Fruit fly (Drosophila melanogaster) whole organism, embryonic: Measurements from ENCODE around the gene CG3505.

Source experiments
- CG10366 ChIP-seq: fragments of 200-800 bp; sonication (Bioruptor generic); IDR thresholded peaks from 2 replicates; pipeline ENCODE4 v1.3.6; 2022; ENCODE audit warnings: missing biosample characterization, missing genetic modification characterization
- CG10431 ChIP-seq: fragments of 200-800 bp; sonication (Bioruptor generic); optimal IDR thresholded peaks from 3 replicates; lab custom pipeline; 2018; ENCODE audit warnings: missing biosample characterization, mild to moderate bottlenecking, missing genetic modification characterization
- CG10565 ChIP-seq: fragments of 200-800 bp; sonication (Bioruptor generic); optimal IDR thresholded peaks from 3 replicates; lab custom pipeline; 2016; ENCODE audit warnings: missing biosample characterization, mild to moderate bottlenecking, missing genetic modification characterization
- CG13123 ChIP-seq: fragments of 200-800 bp; sonication (Bioruptor generic); optimal IDR thresholded peaks from 2 replicates; lab custom pipeline; 2016; ENCODE audit warnings: missing biosample characterization, missing genetic modification characterization
- CG13296 ChIP-seq: fragments of 200-800 bp; sonication (Bioruptor generic); optimal IDR thresholded peaks from 3 replicates; lab custom pipeline; 2018; ENCODE audit warnings: missing biosample characterization, mild to moderate bottlenecking, missing genetic modification characterization
- CG13894 ChIP-seq: fragments of 200-800 bp; sonication (Bioruptor generic); optimal IDR thresholded peaks from 3 replicates; lab custom pipeline; 2018; ENCODE audit warnings: missing biosample characterization, mild to moderate bottlenecking, missing genetic modification characterization, moderate library complexity
- CG14014 ChIP-seq: fragments of 200-800 bp; sonication (Bioruptor generic); IDR thresholded peaks from 2 replicates; pipeline ENCODE4 v1.3.6; 2022; ENCODE audit warnings: missing biosample characterization, missing genetic modification characterization
- CG15269 ChIP-seq: fragments of 200-800 bp; sonication (Bioruptor generic); optimal IDR thresholded peaks from 2 replicates; lab custom pipeline; 2018; ENCODE audit warnings: missing biosample characterization, mild to moderate bottlenecking, missing genetic modification characterization, moderate library complexity
- CG1529 ChIP-seq: fragments of 200-800 bp; sonication (Bioruptor generic); optimal IDR thresholded peaks from 3 replicates; lab custom pipeline; 2018; ENCODE audit warnings: missing biosample characterization, missing genetic modification characterization
- CG15479 ChIP-seq: fragments of 200-800 bp; sonication (Bioruptor generic); optimal IDR thresholded peaks from 3 replicates; lab custom pipeline; 2019; ENCODE audit warnings: missing biosample characterization, mild to moderate bottlenecking, missing genetic modification characterization, moderate library complexity
- CG15696 ChIP-seq: fragments of 200-800 bp; sonication (Bioruptor generic); optimal IDR thresholded peaks from 2 replicates; lab custom pipeline; 2019; ENCODE audit warnings: missing biosample characterization, mild to moderate bottlenecking, missing genetic modification characterization, moderate library complexity
- CG17802 ChIP-seq: fragments of 200-800 bp; sonication (Bioruptor generic); optimal IDR thresholded peaks from 2 replicates; lab custom pipeline; 2018; ENCODE audit warnings: missing biosample characterization, mild to moderate bottlenecking, missing genetic modification characterization, moderate library complexity
- CG31365 ChIP-seq: fragments of 200-800 bp; sonication (Bioruptor generic); optimal IDR thresholded peaks from 2 replicates; lab custom pipeline; 2018; ENCODE audit warnings: missing biosample characterization, mild to moderate bottlenecking, missing genetic modification characterization
- CG33557 ChIP-seq: fragments of 200-800 bp; sonication (Bioruptor generic); optimal IDR thresholded peaks from 2 replicates; lab custom pipeline; 2019; ENCODE audit warnings: missing biosample characterization, mild to moderate bottlenecking, missing genetic modification characterization, moderate library complexity
- CG34224 ChIP-seq: fragments of 200-800 bp; sonication (Bioruptor generic); IDR thresholded peaks from 3 replicates; pipeline ENCODE4 v1.3.6; 2022; ENCODE audit warnings: missing biosample characterization, missing genetic modification characterization; ENCODE audit not compliant: partially characterized antibody
- CG34376 ChIP-seq: fragments of 200-800 bp; sonication (Bioruptor generic); optimal IDR thresholded peaks from 2 replicates; lab custom pipeline; 2018; ENCODE audit warnings: missing biosample characterization, mild to moderate bottlenecking, missing genetic modification characterization
- CG4617 ChIP-seq: fragments of 200-800 bp; sonication (Bioruptor generic); optimal IDR thresholded peaks from 3 replicates; lab custom pipeline; 2016; ENCODE audit warnings: missing biosample characterization, missing genetic modification characterization, borderline replicate concordance
- CG5180 ChIP-seq: fragments of 200-800 bp; sonication (Bioruptor generic); optimal IDR thresholded peaks from 3 replicates; lab custom pipeline; 2017; ENCODE audit warnings: missing biosample characterization, missing genetic modification characterization, mild to moderate bottlenecking, moderate library complexity, missing genetic modification reagents
- CG6683 ChIP-seq: fragments of 200-800 bp; sonication (Bioruptor generic); optimal IDR thresholded peaks from 2 replicates; lab custom pipeline; 2017; ENCODE audit warnings: missing biosample characterization, mild to moderate bottlenecking, missing genetic modification characterization, missing genetic modification reagents
- CG6813 ChIP-seq: fragments of 200-800 bp; sonication (Bioruptor generic); optimal IDR thresholded peaks from 2 replicates; lab custom pipeline; 2017; ENCODE audit warnings: missing biosample characterization, missing genetic modification characterization, mild to moderate bottlenecking, moderate library complexity, missing genetic modification reagents
- CG7786 ChIP-seq: fragments of 200-800 bp; sonication (Bioruptor generic); optimal IDR thresholded peaks from 2 replicates; lab custom pipeline; 2016; ENCODE audit warnings: missing biosample characterization, missing genetic modification characterization
- CG7963 ChIP-seq: fragments of 200-800 bp; sonication (Bioruptor generic); IDR thresholded peaks from 3 replicates; pipeline ENCODE4 v1.3.6; 2022; ENCODE audit warnings: missing biosample characterization, missing genetic modification characterization; ENCODE audit not compliant: partially characterized antibody
- CG8388 ChIP-seq: fragments of 200-800 bp; sonication (Bioruptor generic); optimal IDR thresholded peaks from 2 replicates; lab custom pipeline; 2019; ENCODE audit warnings: missing biosample characterization, mild to moderate bottlenecking, missing genetic modification characterization, moderate library complexity
- CG9817 ChIP-seq: fragments of 200-800 bp; sonication (Bioruptor generic); optimal IDR thresholded peaks from 2 replicates; lab custom pipeline; 2018; ENCODE audit warnings: missing biosample characterization, mild to moderate bottlenecking, missing genetic modification characterization, moderate library complexity
- CTCF ChIP-seq: fragments of 200-800 bp; sonication (Bioruptor generic); optimal IDR thresholded peaks from 2 replicates; lab custom pipeline; 2017; ENCODE audit warnings: missing biosample characterization, mild to moderate bottlenecking, missing genetic modification characterization, moderate library complexity
- Dek ChIP-seq: fragments of 200-800 bp; sonication (Bioruptor generic); optimal IDR thresholded peaks from 3 replicates; lab custom pipeline; 2019; ENCODE audit warnings: missing biosample characterization, mild to moderate bottlenecking, missing genetic modification characterization, moderate library complexity
- H2.0 ChIP-seq: fragments of 200-800 bp; sonication (Bioruptor generic); IDR thresholded peaks from 2 replicates; pipeline ENCODE4 v1.3.6; 2022; ENCODE audit warnings: missing biosample characterization, missing genetic modification characterization
- HLHmδ ChIP-seq: fragments of 200-800 bp; sonication (Bioruptor generic); optimal IDR thresholded peaks from 2 replicates; lab custom pipeline; 2018; ENCODE audit warnings: missing biosample characterization, mild to moderate bottlenecking, missing genetic modification characterization, moderate library complexity
- Hr78 ChIP-seq, 2 experiments: fragments of 200-800 bp in 1 of 2; fragments of >200 bp in 1 of 2; sonication (Bioruptor generic) in 1 of 2; optimal IDR thresholded peaks; 2 replicates each; lab custom pipeline; 2017 to 2019; ENCODE audit warnings: missing biosample characterization in 2 of 2, missing genetic modification characterization in 2 of 2, mild to moderate bottlenecking in 1 of 2, moderate library complexity in 1 of 2
- Myb ChIP-seq: fragments of 200-800 bp; sonication (Bioruptor generic); optimal IDR thresholded peaks from 2 replicates; lab custom pipeline; 2016; ENCODE audit warnings: missing biosample characterization, missing genetic modification characterization
- Nf-YA ChIP-seq: fragments of 200-800 bp; sonication (Bioruptor generic); IDR thresholded peaks from 2 replicates; pipeline ENCODE4 v1.3.6; 2022; ENCODE audit warnings: missing biosample characterization, missing genetic modification characterization
- Scr ChIP-seq: fragments of 200-800 bp; sonication (Bioruptor generic); IDR thresholded peaks from 2 replicates; pipeline ENCODE4 v1.3.6; 2022; ENCODE audit warnings: missing biosample characterization, missing genetic modification characterization; ENCODE audit not compliant: partially characterized antibody
- Sin3A ChIP-seq: fragments of >200 bp; optimal IDR thresholded peaks from 2 replicates; lab custom pipeline; 2018
- Stat92E ChIP-seq, 3 experiments: fragments of >200 bp in 2 of 3; fragments of 200-800 bp in 1 of 3; sonication (Bioruptor generic) in 1 of 3; optimal IDR thresholded peaks; 2 replicates each; lab custom pipeline; 2017 to 2019; ENCODE audit warnings: missing biosample characterization in 3 of 3, missing genetic modification characterization in 3 of 3, mild to moderate bottlenecking in 1 of 3, moderate library complexity in 1 of 3
- YL-1 ChIP-seq: fragments of 200-800 bp; sonication (Bioruptor generic); optimal IDR thresholded peaks from 3 replicates; lab custom pipeline; 2017; ENCODE audit warnings: missing biosample characterization, mild to moderate bottlenecking, missing genetic modification characterization
- ac ChIP-seq: fragments of 200-800 bp; sonication (Bioruptor generic); optimal IDR thresholded peaks from 3 replicates; lab custom pipeline; 2017; ENCODE audit warnings: missing biosample characterization, mild to moderate bottlenecking, missing genetic modification characterization
- ash1 ChIP-seq: fragments of 200-800 bp; sonication (Bioruptor generic); optimal IDR thresholded peaks from 2 replicates; lab custom pipeline; 2018; ENCODE audit warnings: missing biosample characterization, mild to moderate bottlenecking, missing genetic modification characterization
- bowl ChIP-seq: fragments of 200-800 bp; sonication (Bioruptor generic); IDR thresholded peaks from 2 replicates; pipeline ENCODE4 v1.3.6; 2022; ENCODE audit warnings: missing biosample characterization, missing genetic modification characterization
- bsh ChIP-seq, 2 experiments: fragments of 200-800 bp; sonication (Bioruptor generic); optimal IDR thresholded peaks; 2 replicates each; lab custom pipeline; 2017 to 2018; ENCODE audit warnings: mild to moderate bottlenecking in 2 of 2, missing biosample characterization in 2 of 2, missing genetic modification characterization in 2 of 2, moderate library complexity in 1 of 2
- eve ChIP-seq, 2 experiments: fragments of >200 bp; optimal IDR thresholded peaks; 2 replicates each; lab custom pipeline; 2017; ENCODE audit warnings: missing biosample characterization in 2 of 2, missing genetic modification characterization in 2 of 2
- fd96Cb ChIP-seq: fragments of 200-800 bp; sonication (Bioruptor generic); optimal IDR thresholded peaks from 2 replicates; lab custom pipeline; 2018; ENCODE audit warnings: missing biosample characterization, mild to moderate bottlenecking, missing genetic modification characterization, moderate library complexity
- gcm ChIP-seq: fragments of 200-800 bp; sonication (Bioruptor generic); optimal IDR thresholded peaks from 2 replicates; lab custom pipeline; 2019; ENCODE audit warnings: missing biosample characterization, mild to moderate bottlenecking, missing genetic modification characterization, moderate library complexity
- grn ChIP-seq: fragments of 200-800 bp; sonication (Bioruptor generic); optimal IDR thresholded peaks from 3 replicates; lab custom pipeline; 2017; ENCODE audit warnings: missing biosample characterization, missing genetic modification characterization
- mld ChIP-seq: fragments of 200-800 bp; sonication (Bioruptor generic); IDR thresholded peaks from 3 replicates; pipeline ENCODE4 v1.3.6; 2022; ENCODE audit warnings: missing biosample characterization, missing genetic modification characterization; ENCODE audit not compliant: partially characterized antibody
- nau ChIP-seq: fragments of 200-800 bp; sonication (Bioruptor generic); optimal IDR thresholded peaks from 3 replicates; lab custom pipeline; 2017; ENCODE audit warnings: missing biosample characterization, mild to moderate bottlenecking, missing genetic modification characterization, missing genetic modification reagents
- scrt ChIP-seq: fragments of 200-800 bp; sonication (Bioruptor generic); optimal IDR thresholded peaks from 2 replicates; lab custom pipeline; 2018; ENCODE audit warnings: missing biosample characterization, mild to moderate bottlenecking, missing genetic modification characterization, moderate library complexity
- so ChIP-seq: fragments of 200-800 bp; sonication (Bioruptor generic); IDR thresholded peaks from 3 replicates; pipeline ENCODE4 v1.3.6; 2022; ENCODE audit warnings: missing biosample characterization, missing genetic modification characterization
- stc ChIP-seq: fragments of 200-800 bp; sonication (Bioruptor generic); IDR thresholded peaks from 2 replicates; pipeline ENCODE4 v1.3.6; 2022; ENCODE audit warnings: missing biosample characterization, missing genetic modification characterization
- tap ChIP-seq: fragments of 200-800 bp; optimal IDR thresholded peaks from 3 replicates; lab custom pipeline; 2019; ENCODE audit warnings: missing biosample characterization, mild to moderate bottlenecking, missing genetic modification characterization, moderate library complexity
- unpg ChIP-seq: fragments of 200-800 bp; sonication (Bioruptor generic); optimal IDR thresholded peaks from 3 replicates; lab custom pipeline; 2018; ENCODE audit warnings: missing biosample characterization, mild to moderate bottlenecking, missing genetic modification characterization, moderate library complexity

The CG3505 gene

DNA sequence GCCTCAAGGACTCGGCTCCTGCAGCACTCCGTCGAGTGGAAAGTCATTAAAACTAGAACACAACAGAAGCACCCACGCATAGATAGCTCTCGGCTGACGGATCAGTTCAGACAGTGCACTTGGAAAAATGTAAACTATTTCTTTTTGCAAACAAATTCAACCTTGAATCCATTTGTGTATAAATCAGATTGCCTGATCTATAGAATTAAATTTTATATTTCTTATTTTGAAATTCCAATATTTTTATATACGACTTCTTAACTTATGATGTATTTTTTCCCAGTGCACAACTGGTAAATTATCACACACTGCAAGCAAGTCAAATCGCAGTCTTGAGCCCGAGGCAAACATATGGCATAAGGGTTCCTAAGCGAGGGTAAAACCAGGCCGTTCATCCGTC lies 17.5 kb downstream of the CG3505 start (continued):
- TF ChIP-seq YL-1 (GFP tag; lab: Kevin White, UChicago) (no peak), CG7786 (GFP tag; lab: Kevin White, UChicago) (no peak), CTCF (GFP tag; lab: Kevin White, UChicago) (no peak), Stat92E (GFP tag; optimal IDR thresholded peaks at IDR 0.05; lab: Kevin White, UChicago) (peak in 1 of 3 experiments; percentile 46), CG33557 (GFP tag; lab: Kevin White, UChicago) (peak; percentile 66), CG10565 (GFP tag; lab: Kevin White, UChicago) (no peak), bowl (GFP tag; lab: Robert Waterston, UW) (no peak), unpg (peak; percentile 77), CG14014 (no peak), CG13894 (no peak), Dek (no peak), CG10366 (GFP tag; lab: Robert Waterston, UW) (peak; percentile 51), CG10431 (no peak), Nf-YA (0 out of 2 replicates have a peak, but pooled peaks have one; percentile 32), CG4617 (GFP tag; lab: Kevin White, UChicago) (no peak), CG15269 (tag; lab: Kevin White, UChicago) (peak; percentile 31), CG6813 (GFP tag; lab: Kevin White, UChicago) (peak; percentile 74), HLHmδ (GFP tag; lab: Kevin White, UChicago) (peak; percentile 12), gcm (GFP tag; lab: Kevin White, UChicago) (peak; percentile 51), CG31365 (tag; lab: Kevin White, UChicago) (no peak), fd96Cb (peak; percentile 64), bsh (GFP tag; optimal IDR thresholded peaks at IDR 0.05; lab: Kevin White, UChicago) (peak in 1 of 2 experiments; percentile 76), Hr78 (GFP tag; optimal IDR thresholded peaks at IDR 0.05; lab: Kevin White, UChicago) (peak in 1 of 2 experiments; percentile 12), CG1529 (peak; percentile 35), CG5180 (no peak), CG13123 (GFP tag; lab: Kevin White, UChicago) (peak; percentile 21), CG15696 (tag; lab: Kevin White, UChicago) (peak; percentile 95), CG34224 (GFP tag; lab: Robert Waterston, UW) (no peak), eve (GFP tag; optimal IDR thresholded peaks at IDR 0.05; lab: Kevin White, UChicago) (no peak), CG6683 (GFP tag; lab: Kevin White, UChicago) (no peak), tap (peak; percentile 47), CG15479 (GFP tag; lab: Kevin White, UChicago) (peak; percentile 62), CG7963 (GFP tag; lab: Robert Waterston, UW) (no peak), ash1 (GFP tag; lab: Kevin White, UChicago) (no peak), grn (GFP tag; lab: Kevin White, UChicago) (peak; percentile 4), Sin3A (lab: Kevin White, UChicago) (no peak), CG13296 (GFP tag; lab: Kevin White, UChicago) (no peak), Scr (GFP tag; lab: Robert Waterston, UW) (no peak), Myb (GFP tag; lab: Kevin White, UChicago) (no peak), nau (GFP tag; lab: Kevin White, UChicago) (no peak), CG8388 (peak; percentile 66), H2.0 (GFP tag; lab: Robert Waterston, UW) (peak; percentile 63), mld (GFP tag; lab: Robert Waterston, UW) (no peak), CG34376 (no peak), so (GFP tag; lab: Robert Waterston, UW) (peak; percentile 75; the same call in 1 of the 3 replicates), ac (GFP tag; lab: Kevin White, UChicago) (peak; percentile 79), scrt (no peak), CG17802 (tag; lab: Kevin White, UChicago) (no peak), CG9817 (no peak), stc (GFP tag; lab: Robert Waterston, UW) (peak; percentile 56)
